Worm (Caenorhabditis elegans): ENCODE measurements around the gene oac-50.

Gene oac-50

DNA sequence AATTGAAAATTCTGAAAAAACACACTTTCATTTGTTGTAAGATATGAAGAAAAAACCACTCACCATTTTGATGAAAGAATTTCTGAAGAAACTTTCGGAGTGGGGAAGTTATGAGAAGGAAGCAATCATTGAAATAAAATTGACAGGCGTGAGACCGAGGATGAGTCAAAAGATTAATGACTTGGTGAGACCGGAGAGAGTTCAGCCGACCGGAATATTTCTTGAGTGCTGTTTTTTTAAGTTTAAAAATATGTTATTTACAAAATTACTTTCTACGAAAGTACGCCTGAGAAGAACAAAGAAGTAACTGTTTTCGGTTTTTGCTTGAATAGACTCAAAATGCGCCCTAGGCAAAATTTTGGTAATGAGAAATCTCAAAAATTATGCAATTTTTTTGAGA lies 17.1 kb downstream of the oac-50 start, which contains the start of gene C25E10.10:
TSS of gene C25E10.10 (minus strand) at position 101 of the 400 bp plus-strand sequence.
- TF ChIP-seq unc-62 (GFP tag; optimal IDR thresholded peaks at IDR 0.05) = no peak

DNA sequence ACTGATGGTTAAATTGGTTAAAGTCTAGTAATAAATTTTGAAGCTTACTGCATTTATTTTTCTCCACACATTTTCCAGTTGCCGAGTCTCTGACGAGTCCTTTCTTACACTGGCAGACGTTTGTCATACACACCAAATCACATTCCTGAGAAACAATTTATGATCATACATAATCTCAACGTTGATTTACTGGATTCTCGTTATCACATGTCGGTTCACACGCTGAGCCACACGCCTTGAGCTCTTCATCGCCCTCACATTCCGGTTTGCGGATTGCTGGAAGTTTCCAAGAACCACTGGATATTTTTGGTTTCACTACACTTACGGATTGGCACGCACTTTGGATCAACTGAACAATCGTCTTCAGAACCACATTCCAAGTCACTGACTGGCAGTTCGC lies 17.7 kb downstream of the oac-50 start:
- no peak for TF ChIP-seq unc-62 (GFP tag; optimal IDR thresholded peaks at IDR 0.05)

DNA sequence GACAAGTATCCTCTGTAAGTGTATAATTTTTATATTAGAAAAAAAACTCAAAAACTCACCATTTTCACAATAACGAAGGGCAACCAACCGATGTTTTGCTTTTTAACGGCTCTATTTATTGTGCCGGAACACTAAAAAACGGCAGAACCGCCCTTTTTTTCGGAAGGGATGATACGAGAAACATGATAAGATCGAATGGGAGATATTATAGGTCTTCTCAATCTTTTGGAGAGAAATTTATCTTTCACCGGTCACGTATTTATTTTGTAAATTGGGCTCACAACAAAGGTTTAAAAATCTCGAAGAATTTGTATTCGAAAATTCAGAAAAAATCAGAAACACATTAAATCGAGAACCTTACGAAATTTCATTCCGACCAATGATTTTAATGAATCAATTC lies 18.6 kb downstream of the oac-50 start, which contains the start of gene swm-1:
TSS of gene swm-1 (minus strand) at position 101 of the 400 bp plus-strand sequence.
- no peak for TF ChIP-seq unc-62 (GFP tag; optimal IDR thresholded peaks at IDR 0.05)

DNA sequence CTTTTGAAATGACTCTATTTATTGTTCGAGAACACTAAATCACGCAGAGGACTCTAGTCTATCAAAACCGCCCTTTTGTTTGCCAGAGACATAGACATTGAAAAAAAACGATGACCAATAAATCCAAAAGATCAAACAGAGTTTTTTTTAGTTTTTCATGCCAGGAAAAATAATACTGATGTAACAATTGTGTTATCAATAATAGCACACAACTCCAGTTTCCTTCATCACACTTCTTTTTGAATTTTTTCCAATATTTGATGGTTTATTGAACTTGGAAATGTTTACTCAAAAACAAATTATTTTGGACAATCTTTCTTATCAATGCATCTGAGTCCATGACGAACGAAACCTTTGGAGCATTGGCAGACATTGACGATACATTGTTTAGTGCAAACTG lies 19.4 kb downstream of the oac-50 start, which contains the start of gene C25E10.8:
TSS of gene C25E10.8 (minus strand) at position 101 of the 400 bp plus-strand sequence.
- no peak for TF ChIP-seq unc-62 (GFP tag; optimal IDR thresholded peaks at IDR 0.05)

DNA sequence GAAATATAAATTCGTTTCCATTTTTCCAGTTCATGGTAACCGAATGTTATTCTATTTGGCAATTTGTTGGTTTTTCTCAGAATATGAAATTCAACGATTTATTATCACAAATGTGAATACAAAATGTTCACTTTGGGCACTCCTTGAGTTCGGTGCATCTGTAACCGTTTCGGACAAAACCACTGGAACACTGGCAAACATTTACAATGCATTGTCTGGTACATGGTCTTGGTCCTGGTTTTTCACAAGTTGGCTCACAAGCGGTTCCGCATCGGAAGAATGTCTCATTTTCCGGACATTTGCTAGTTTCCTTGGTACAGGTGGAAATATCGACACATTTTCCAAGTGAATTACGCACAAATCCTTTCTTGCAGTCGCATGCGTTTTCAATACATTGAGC lies 20.1 kb downstream of the oac-50 start:
- TF ChIP-seq unc-62 (GFP tag; optimal IDR thresholded peaks at IDR 0.05) = no peak

DNA sequence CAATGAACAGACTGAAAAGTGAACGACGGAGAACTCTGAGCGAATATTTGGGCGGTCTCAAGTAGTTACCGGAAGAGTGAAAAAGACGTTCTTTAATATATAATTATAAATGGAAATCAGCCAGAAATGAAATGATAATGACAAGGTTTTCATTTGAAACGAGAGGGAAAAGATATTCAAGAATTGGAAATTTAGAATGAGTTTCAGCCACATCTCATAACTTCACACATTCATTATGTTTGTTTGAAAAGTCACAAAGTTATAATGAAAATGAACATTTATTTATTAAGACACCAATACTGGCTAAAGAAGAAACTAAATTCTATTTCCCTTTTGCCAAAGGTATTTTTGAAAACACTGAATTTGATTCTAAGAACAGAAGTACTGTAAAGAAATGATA lies 22.2 kb downstream of the oac-50 start, which contains the start of gene C25E10.7:
TSS of gene C25E10.7 (minus strand) at position 101 of the 400 bp plus-strand sequence.
- no peak for TF ChIP-seq unc-62 (GFP tag; optimal IDR thresholded peaks at IDR 0.05)

DNA sequence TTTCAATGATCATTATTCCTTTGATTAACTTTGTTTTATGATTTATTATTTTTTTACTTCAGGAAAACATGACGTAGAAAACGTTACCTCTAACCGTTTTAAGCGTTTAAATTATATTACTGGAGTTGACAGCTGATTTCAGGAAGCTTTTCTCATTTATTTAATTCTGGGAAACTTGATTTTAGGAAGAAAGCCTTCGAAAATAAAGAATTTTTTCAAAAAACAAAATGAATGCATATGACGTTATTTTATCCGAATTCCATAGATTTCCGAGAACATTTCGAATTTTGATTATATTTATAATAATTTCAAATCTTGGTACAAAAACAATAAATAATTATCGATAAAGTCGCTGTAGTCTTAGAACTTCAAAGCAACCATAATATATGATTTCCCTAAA lies 24.1 kb downstream of the oac-50 start:
- no peak for TF ChIP-seq unc-62 (GFP tag; optimal IDR thresholded peaks at IDR 0.05)

DNA sequence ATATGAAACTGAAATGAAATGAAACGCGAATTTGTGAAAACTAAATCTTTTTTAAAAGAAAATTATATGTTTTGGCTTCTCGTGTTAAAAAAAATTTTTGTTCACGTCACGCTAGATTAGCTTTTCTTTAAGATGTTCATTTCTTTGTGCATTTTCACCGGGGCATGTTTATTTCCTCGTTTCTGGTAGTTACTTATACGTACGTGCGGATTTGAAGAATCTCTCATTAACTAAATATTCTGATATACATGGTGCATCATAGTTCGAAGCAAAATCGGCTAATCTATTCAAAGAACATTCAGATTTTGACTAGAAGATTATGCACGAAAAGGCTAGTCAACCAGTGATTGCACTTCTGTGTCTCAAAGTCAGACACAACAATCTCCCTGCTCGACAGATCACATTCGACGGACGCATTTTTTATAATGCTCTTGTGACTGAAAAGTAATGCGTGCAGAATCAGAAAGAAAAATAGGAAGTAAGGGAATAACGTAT lies 25.7 kb downstream of the oac-50 start, which contains the start of gene C25E10.17:
TSS of gene C25E10.17 (minus strand) at position 51 of the 495 bp plus-strand sequence.
- no peak for TF ChIP-seq unc-62 (GFP tag; optimal IDR thresholded peaks at IDR 0.05)

DNA sequence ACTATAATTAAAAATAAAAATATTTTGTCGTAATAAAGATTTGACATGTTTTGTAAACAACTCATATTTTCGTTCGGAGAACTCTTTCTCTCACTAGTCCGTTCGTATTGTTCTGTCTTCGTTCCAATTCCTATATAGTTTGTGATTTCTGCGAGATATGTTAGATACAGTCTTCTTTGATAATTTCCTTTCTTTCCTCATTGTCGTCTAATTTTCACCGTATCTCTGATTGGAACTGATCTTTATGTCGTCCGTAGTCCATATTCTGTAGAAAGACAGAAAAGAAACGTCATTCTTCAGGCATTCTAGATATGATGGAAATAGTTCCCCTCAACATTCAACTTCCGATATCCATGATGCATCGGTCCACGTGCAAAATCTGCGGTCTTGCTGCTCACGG lies 28.5 kb downstream of the oac-50 start, which contains the start of gene nhr-30:
TSS of gene nhr-30 (plus strand) at position 301 of the 400 bp plus-strand sequence.
- no peak for TF ChIP-seq unc-62 (GFP tag; optimal IDR thresholded peaks at IDR 0.05)

DNA sequence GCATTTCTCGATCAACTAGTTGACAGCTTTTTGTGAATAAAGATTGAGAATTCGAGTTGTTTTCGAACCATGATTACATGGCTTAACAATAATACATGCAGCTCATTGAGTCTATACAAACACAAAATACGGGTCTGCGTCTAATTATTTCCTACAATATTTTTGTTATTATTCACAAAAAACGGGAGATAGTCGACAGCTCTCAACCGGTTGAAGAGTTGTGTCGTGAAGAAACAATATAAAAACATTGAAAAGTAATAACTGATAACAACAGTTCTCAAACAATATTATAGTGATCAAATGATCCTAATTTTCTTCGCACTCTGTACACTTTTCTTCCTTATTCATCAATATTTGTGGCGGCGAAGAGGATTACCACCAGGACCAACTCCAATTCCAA lies 32.3 kb downstream of the oac-50 start, which contains the start of gene cyp-33B1:
TSS of gene cyp-33B1 (plus strand) at position 301 of the 400 bp plus-strand sequence.
- no peak for TF ChIP-seq unc-62 (GFP tag; optimal IDR thresholded peaks at IDR 0.05)

DNA sequence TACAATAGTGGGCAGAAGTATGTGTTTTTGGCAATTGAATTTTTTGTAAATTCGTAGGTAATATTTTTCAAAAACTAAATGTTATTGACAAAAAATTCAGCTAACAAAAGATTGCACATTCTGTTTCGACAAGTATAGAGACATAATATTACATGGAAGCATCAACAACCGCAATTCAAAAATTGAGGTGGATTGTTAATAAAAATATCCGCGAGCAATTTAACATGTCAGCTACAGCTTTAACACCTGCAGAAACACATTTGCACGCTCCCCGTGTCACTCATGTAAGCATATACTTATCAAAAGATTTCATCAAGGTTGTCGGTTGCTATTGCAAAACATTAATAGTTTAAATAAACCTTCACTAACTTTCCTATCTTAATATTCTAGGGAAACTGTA lies 37.7 kb downstream of the oac-50 start, which contains the start of gene srsx-34:
TSS of gene srsx-34 (plus strand) at position 301 of the 400 bp plus-strand sequence.
- TF ChIP-seq unc-62 (GFP tag; optimal IDR thresholded peaks at IDR 0.05) = no peak

DNA sequence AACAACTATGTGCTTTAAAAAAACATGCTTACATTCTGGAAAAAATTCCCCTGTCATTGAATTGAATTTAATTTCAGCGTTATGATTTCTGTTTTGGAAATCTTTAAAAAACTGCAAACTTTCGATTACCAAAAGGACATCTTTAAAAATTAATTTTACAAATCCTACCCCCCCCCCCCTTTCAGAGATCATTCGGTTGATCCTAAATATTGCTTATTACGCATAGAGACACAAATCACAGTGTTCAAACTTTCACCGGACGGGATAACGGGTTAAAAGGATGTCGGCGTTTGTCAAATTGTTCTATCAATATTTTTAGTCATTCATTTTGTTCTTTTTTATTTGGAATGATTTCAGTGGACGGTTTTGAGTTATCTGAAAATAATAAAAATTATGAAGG lies 40.1 kb downstream of the oac-50 start, which contains the start of gene C25E10.4:
TSS of gene C25E10.4 (plus strand) at position 301 of the 400 bp plus-strand sequence.
- TF ChIP-seq unc-62 (GFP tag; optimal IDR thresholded peaks at IDR 0.05) = no peak

DNA sequence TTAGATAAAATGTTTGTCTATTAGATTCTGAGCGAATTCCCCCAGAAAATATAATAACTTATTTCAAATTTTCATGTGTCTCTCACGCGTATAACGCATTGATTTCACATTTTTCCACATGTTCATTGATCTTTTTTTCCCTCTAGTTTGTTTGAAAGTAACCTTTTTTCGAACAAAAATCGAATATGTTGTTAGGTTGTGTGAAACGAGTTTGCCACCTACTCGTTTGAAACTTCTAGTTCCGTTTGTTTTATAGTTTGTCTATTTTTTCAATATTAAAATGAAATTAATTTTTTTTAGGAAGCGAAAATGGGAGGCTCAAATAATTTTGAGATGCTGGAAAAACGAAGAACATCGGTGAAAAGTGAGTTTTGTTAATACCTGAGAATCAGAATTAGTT lies 43.1 kb downstream of the oac-50 start, which contains the start of gene C25E10.5:
TSS of gene C25E10.5 (plus strand) at position 301 of the 400 bp plus-strand sequence.
- no peak for TF ChIP-seq unc-62 (GFP tag; optimal IDR thresholded peaks at IDR 0.05)

DNA sequence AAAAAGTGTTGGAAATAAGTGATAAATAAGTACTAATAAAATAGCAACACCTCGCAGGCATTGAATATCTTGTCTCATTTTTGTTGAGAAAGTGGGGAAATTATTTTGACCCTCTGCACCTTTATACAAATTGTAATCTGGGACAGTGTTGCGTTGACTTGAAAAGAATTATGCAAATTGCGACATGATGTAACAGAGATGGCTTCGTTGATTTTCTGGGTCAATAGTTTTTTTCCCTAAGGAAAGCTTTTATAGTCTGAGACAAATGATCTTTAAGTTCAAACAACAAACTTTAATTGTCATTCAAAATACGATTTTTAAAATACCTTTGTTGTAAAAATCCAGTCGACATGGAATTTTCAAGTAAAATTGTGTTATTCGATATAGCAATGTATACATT lies 48.6 kb downstream of the oac-50 start, which contains the start of gene bus-1:
TSS of gene bus-1 (minus strand) at position 101 of the 400 bp plus-strand sequence.
- no peak for TF ChIP-seq unc-62 (GFP tag; optimal IDR thresholded peaks at IDR 0.05)

DNA sequence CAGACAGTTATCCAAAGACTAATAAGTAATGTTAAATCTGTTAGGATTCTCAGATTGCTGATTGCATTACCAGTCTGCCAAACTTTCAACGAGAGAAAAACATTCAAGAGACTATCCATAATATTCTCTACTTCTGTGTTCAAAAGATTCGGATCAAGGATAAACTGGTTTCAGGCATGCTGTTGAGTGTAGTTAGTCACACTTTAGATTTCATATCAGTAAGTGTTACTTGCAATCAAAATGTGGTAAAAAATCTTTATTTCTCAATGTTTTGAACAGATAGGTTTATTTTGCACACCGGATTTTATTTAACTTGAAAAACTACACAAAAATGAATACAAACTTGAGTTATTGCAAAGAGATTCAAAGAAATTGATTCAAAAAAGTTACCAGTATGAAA lies 51.3 kb downstream of the oac-50 start, which contains the start of gene oac-41:
TSS of gene oac-41 (minus strand) at position 101 of the 400 bp plus-strand sequence.
- TF ChIP-seq unc-62 (GFP tag; optimal IDR thresholded peaks at IDR 0.05) = no peak

Measured in whole organism, dauer.